Fruit fly (Drosophila melanogaster) whole organism: ENCODE results near the gene RpS10a.

ENCODE experiments used
- CG8478 ChIP-seq: fragments of >200 bp; optimal IDR thresholded peaks from 2 replicates; lab custom pipeline; 2018; ENCODE audit warnings: inconsistent platforms
- Dll ChIP-seq: fragments of >200 bp; optimal IDR thresholded peaks from 2 replicates; lab custom pipeline; 2017
- psq ChIP-seq: fragments of >200 bp; optimal IDR thresholded peaks from 2 replicates; lab custom pipeline; 2017
- usp ChIP-seq: fragments of >200 bp; optimal IDR thresholded peaks from 2 replicates; lab custom pipeline; 2017; ENCODE audit warnings: missing biosample characterization, missing genetic modification characterization, mixed read lengths

dm6 chr3R:27694018-27694417 lies 41.5 kb downstream of the RpS10a start, which contains the start of gene CG43319:
- TF ChIP-seq psq (lab: Kevin White, UChicago) (no peak), CG8478 (lab: Kevin White, UChicago) (no peak), Dll (lab: Kevin White, UChicago) (no peak), usp (GFP tag; lab: Kevin White, UChicago) (no peak)
